Fruit fly (Drosophila melanogaster) S2 (cell line): ENCODE data around the gene CG43059.

Experiments used
- CG8478 ChIP-seq: fragments of >200 bp; optimal IDR thresholded peaks from 2 replicates; lab custom pipeline; 2018
- CTCF ChIP-seq, 2 experiments: fragments of >200 bp; optimal IDR thresholded peaks; 2 replicates each; lab custom pipeline; 2018

DNA sequence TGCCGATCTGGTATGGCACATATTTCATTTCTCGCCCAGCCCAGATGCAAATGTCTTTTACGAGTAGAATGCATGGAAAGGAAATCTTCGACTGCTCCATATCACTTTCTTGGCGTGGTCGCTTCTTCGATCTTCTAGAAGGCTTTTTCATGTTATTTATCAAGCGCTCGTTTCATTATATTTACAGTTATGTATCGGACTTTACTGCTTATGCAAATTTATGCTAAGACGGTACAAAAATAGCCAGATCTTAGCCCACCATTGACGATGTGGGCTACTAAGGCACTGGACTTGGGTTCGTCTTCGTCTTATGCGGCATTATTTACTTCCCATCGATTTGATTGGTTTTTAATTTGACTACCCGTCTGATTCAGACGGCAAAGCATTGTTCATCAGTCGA lies 44.5 kb upstream of the CG43059 start:
- TF ChIP-seq CG8478 (lab: Kevin White, UChicago) (no peak), CTCF (optimal IDR thresholded peaks at IDR 0.05; lab: Kevin White, UChicago) (no peak)
